Worm (Caenorhabditis elegans): ENCODE results near the gene Y105C5B.15.

Gene Y105C5B.15

DNA sequence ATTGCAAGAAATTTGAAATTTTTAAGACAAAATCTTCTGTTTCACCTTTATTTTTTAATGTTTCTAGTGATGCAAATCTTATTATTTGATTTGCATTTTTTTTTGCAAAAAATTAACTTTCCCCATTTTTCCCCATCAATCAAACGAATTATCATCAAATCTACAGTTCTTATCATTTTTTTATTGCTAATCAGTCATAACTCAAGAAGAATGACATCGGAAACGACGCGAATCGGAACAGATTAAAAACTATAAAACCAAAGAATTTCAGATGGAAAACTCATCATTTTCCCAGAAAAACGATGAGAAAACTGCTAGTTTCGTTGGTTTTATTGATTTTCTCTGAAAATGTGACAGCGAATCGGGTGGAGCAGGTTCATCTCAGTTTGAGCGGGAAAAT, at the start of gene Y105C5B.15:
Gene Y105C5B.15, plus strand, starts transcription at position 297 of the 400 bp plus-strand sequence.
- TF ChIP-seq elt-2 (tag; optimal IDR thresholded peaks at IDR 0.05) (peak; percentile 1), nfya-1 (tag; optimal IDR thresholded peaks at IDR 0.05) (no peak)

- TF ChIP-seq ceh-2 (tag; optimal IDR thresholded peaks at IDR 0.05), result no peak
- no peak for TF ChIP-seq pqm-1 (tag; optimal IDR thresholded peaks at IDR 0.05)
- no peak for TF ChIP-seq ceh-31 (tag; optimal IDR thresholded peaks at IDR 0.05)
- no peak for TF ChIP-seq ahr-1 (tag; optimal IDR thresholded peaks at IDR 0.05)
- no peak for TF ChIP-seq nhr-232 (tag; optimal IDR thresholded peaks at IDR 0.05)
- no peak for TF ChIP-seq ceh-22 (tag; optimal IDR thresholded peaks at IDR 0.05)
- no peak for TF ChIP-seq unc-3 (GFP tag; conservative IDR thresholded peaks at IDR 0.05)
- no peak for TF ChIP-seq unc-3 (tag; optimal IDR thresholded peaks at IDR 0.05)
- no peak for TF ChIP-seq fkh-6 (tag; optimal IDR thresholded peaks at IDR 0.05)
- TF ChIP-seq zip-5 (tag; optimal IDR thresholded peaks at IDR 0.05), result no peak
- TF ChIP-seq gmeb-2 (tag; optimal IDR thresholded peaks at IDR 0.05), result no peak
- no peak for TF ChIP-seq pha-2 (tag; optimal IDR thresholded peaks at IDR 0.05)
- TF ChIP-seq sox-2 (GFP tag; IDR thresholded peaks at IDR 0.05), result no peak
- TF ChIP-seq fkh-10 (GFP tag; optimal IDR thresholded peaks at IDR 0.05), result no peak
- TF ChIP-seq hlh-13 (GFP tag; optimal IDR thresholded peaks at IDR 0.05), result no peak
- no peak for TF ChIP-seq odd-2 (tag; optimal IDR thresholded peaks at IDR 0.05)
Observed at ce11 chrIV:15906059-15906632, 45.6 kb upstream of the Y105C5B.15 start, which contains the start of gene srv-15. Gene srv-15 (plus strand): TSS chrIV:15906582.

ce11 chrIV:15908251-15908650, 43.5 kb upstream of the Y105C5B.15 start:
- TF ChIP-seq ceh-2 (tag; optimal IDR thresholded peaks at IDR 0.05) (no peak), ceh-24 (tag; optimal IDR thresholded peaks at IDR 0.05) (no peak), mec-3 (tag; optimal IDR thresholded peaks at IDR 0.05; ENCODE audit: borderline replicate concordance) (no peak), ceh-34 (tag; optimal IDR thresholded peaks at IDR 0.05) (no peak), dmd-4 (tag; optimal IDR thresholded peaks at IDR 0.05; ENCODE audit: borderline replicate concordance) (no peak)

DNA sequence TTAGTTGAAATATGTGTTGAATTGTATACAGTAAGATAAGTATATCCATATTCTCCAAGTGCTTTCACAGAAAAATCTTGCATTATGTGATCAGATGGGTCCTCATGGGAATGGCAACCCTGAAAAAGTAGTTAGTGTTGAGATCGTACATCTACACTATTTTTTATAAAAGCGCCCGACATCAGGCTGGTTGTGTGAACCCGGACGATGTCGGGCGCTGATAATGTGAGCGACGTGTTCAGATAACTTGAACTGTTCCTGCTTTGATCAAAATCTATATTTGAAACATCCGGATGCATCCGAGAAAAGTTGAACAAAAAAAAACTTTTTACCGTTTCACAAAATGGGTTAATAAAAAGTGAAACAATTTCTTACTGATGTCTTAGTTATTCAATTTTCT, 36.7 kb upstream of the Y105C5B.15 start:
- TF ChIP-seq hlh-6 (tag; optimal IDR thresholded peaks at IDR 0.05) (no peak), pha-4 (tag; optimal IDR thresholded peaks at IDR 0.05) (no peak), nhr-232 (tag; optimal IDR thresholded peaks at IDR 0.05) (no peak), ahr-1 (tag; optimal IDR thresholded peaks at IDR 0.05) (no peak), ama-1 (optimal IDR thresholded peaks at IDR 0.05) (no peak), gmeb-2 (tag; optimal IDR thresholded peaks at IDR 0.05) (no peak), dmd-4 (tag; optimal IDR thresholded peaks at IDR 0.05; ENCODE audit: borderline replicate concordance) (no peak), lin-11 (tag; optimal IDR thresholded peaks at IDR 0.05) (no peak), elt-2 (tag; optimal IDR thresholded peaks at IDR 0.05) (no peak), ztf-16 (tag; optimal IDR thresholded peaks at IDR 0.05) (no peak), C38D4.7 (GFP tag; optimal IDR thresholded peaks at IDR 0.05) (no peak), rnt-1 (tag; optimal IDR thresholded peaks at IDR 0.05) (no peak), unc-86 (tag; optimal IDR thresholded peaks at IDR 0.05) (no peak), C08G9.2 (tag; optimal IDR thresholded peaks at IDR 0.05) (no peak), odd-2 (tag; optimal IDR thresholded peaks at IDR 0.05) (no peak), fax-1 (tag; optimal IDR thresholded peaks at IDR 0.05) (no peak), mec-3 (tag; optimal IDR thresholded peaks at IDR 0.05; ENCODE audit: borderline replicate concordance) (no peak), fkh-10 (GFP tag; optimal IDR thresholded peaks at IDR 0.05) (no peak)

- TF ChIP-seq pax-1 (tag; optimal IDR thresholded peaks at IDR 0.05) (no peak), ref-2 (tag; optimal IDR thresholded peaks at IDR 0.05) (no peak), unc-3 (GFP tag; conservative IDR thresholded peaks at IDR 0.05) (no peak), unc-3 (tag; optimal IDR thresholded peaks at IDR 0.05) (no peak), Y22D7AL.16 (tag; optimal IDR thresholded peaks at IDR 0.05) (no peak), ahr-1 (tag; optimal IDR thresholded peaks at IDR 0.05) (no peak), F13H6.1 (tag; optimal IDR thresholded peaks at IDR 0.05) (no peak), gmeb-2 (tag; optimal IDR thresholded peaks at IDR 0.05) (no peak), fkh-6 (tag; optimal IDR thresholded peaks at IDR 0.05) (no peak), mec-3 (tag; optimal IDR thresholded peaks at IDR 0.05; ENCODE audit: borderline replicate concordance) (no peak), odd-2 (tag; optimal IDR thresholded peaks at IDR 0.05) (no peak), elt-2 (tag; optimal IDR thresholded peaks at IDR 0.05) (no peak)
Observed at ce11 chrIV:15923000-15923399, 28.7 kb upstream of the Y105C5B.15 start.

Data from whole organism, late embryonic.